Fruit fly (Drosophila melanogaster): ENCODE data around the gene CG44004.

- TF ChIP-seq cic (GFP tag; optimal IDR thresholded peaks at IDR 0.05): no peak
- no peak for TF ChIP-seq Crg-1 (GFP tag; optimal IDR thresholded peaks at IDR 0.05)
- TF ChIP-seq Mnt (GFP tag; optimal IDR thresholded peaks at IDR 0.05): no peak
- no peak for TF ChIP-seq kay (GFP tag; ENCODE audit: borderline replicate concordance)
- TF ChIP-seq Hr96 (GFP tag; optimal IDR thresholded peaks at IDR 0.05): no peak
- TF ChIP-seq tj (GFP tag; optimal IDR thresholded peaks at IDR 0.05): no peak
- TF ChIP-seq CG12768 (GFP tag; optimal IDR thresholded peaks at IDR 0.05): no peak
- no peak for TF ChIP-seq bab1 (GFP tag; optimal IDR thresholded peaks at IDR 0.05)
- no peak for TF ChIP-seq CG5204 (GFP tag; optimal IDR thresholded peaks at IDR 0.05)
- TF ChIP-seq CG14711 (tag; optimal IDR thresholded peaks at IDR 0.05): no peak
Observed at dm6 chr3L:18040017-18040416, 33.6 kb downstream of the CG44004 start, which contains the start of gene CG32192.

All from whole organism, adult.